Fruit fly (Drosophila melanogaster) whole organism, prepupa: ENCODE data around the gene bor.

Experiments
- Blimp-1 ChIP-seq: fragments of 200-800 bp; sonication (Bioruptor generic); optimal IDR thresholded peaks from 3 replicates; lab custom pipeline; 2017; ENCODE audit warnings: missing biosample characterization, missing genetic modification characterization, mild to moderate bottlenecking, moderate library complexity, missing genetic modification reagents
- CG10631 ChIP-seq: fragments of 200-800 bp; sonication (Bioruptor generic); optimal IDR thresholded peaks from 2 replicates; lab custom pipeline; 2016; ENCODE audit warnings: missing biosample characterization, missing genetic modification characterization
- CG11294 ChIP-seq: fragments of 200-800 bp; sonication (Bioruptor generic); IDR thresholded peaks from 2 replicates; pipeline ENCODE4 v1.3.6; 2022; ENCODE audit warnings: missing biosample characterization, missing genetic modification characterization
- CG15336 ChIP-seq: fragments of 200-800 bp; sonication (Bioruptor generic); IDR thresholded peaks from 2 replicates; pipeline ENCODE4 v1.3.6; 2022; ENCODE audit warnings: missing biosample characterization, missing genetic modification characterization
- CG1621 ChIP-seq: fragments of 200-800 bp; sonication (Bioruptor generic); optimal IDR thresholded peaks from 3 replicates; lab custom pipeline; 2018; ENCODE audit warnings: missing biosample characterization, mild to moderate bottlenecking, missing genetic modification characterization
- CG3032 ChIP-seq: fragments of 200-800 bp; optimal IDR thresholded peaks from 2 replicates; lab custom pipeline; 2019; ENCODE audit warnings: missing biosample characterization, mild to moderate bottlenecking, missing genetic modification characterization, moderate library complexity
- CG31627 ChIP-seq: fragments of 200-800 bp; sonication (Bioruptor generic); optimal IDR thresholded peaks from 3 replicates; lab custom pipeline; 2016; ENCODE audit warnings: missing biosample characterization, missing genetic modification characterization
- CG32006 ChIP-seq: fragments of 200-800 bp; sonication (Bioruptor generic); optimal IDR thresholded peaks from 3 replicates; lab custom pipeline; 2017; ENCODE audit warnings: missing biosample characterization, mild to moderate bottlenecking, missing genetic modification characterization
- CG3919 ChIP-seq: fragments of 200-800 bp; sonication (Bioruptor generic); optimal IDR thresholded peaks from 3 replicates; lab custom pipeline; 2016; ENCODE audit warnings: missing biosample characterization, missing genetic modification characterization
- CG4318 ChIP-seq: fragments of 200-800 bp; sonication (Bioruptor generic); optimal IDR thresholded peaks from 3 replicates; lab custom pipeline; 2017; ENCODE audit warnings: missing biosample characterization, mild to moderate bottlenecking, missing genetic modification characterization
- CG6163 ChIP-seq: fragments of 200-800 bp; sonication (Bioruptor generic); IDR thresholded peaks from 3 replicates; pipeline ENCODE4 v1.3.6; 2022; ENCODE audit warnings: missing biosample characterization, missing genetic modification characterization
- CG6276 ChIP-seq: fragments of 200-800 bp; sonication (Bioruptor generic); optimal IDR thresholded peaks from 2 replicates; lab custom pipeline; 2017; ENCODE audit warnings: missing biosample characterization, mild to moderate bottlenecking, missing genetic modification characterization
- CG6792 ChIP-seq: fragments of 200-800 bp; sonication (Bioruptor generic); optimal IDR thresholded peaks from 3 replicates; lab custom pipeline; 2016; ENCODE audit warnings: missing biosample characterization, missing genetic modification characterization
- CG6808 ChIP-seq: fragments of 200-800 bp; sonication (Bioruptor generic); optimal IDR thresholded peaks from 3 replicates; lab custom pipeline; 2017; ENCODE audit warnings: missing biosample characterization, missing genetic modification characterization, mild to moderate bottlenecking, moderate library complexity, missing genetic modification reagents
- CG6854 ChIP-seq: fragments of 200-800 bp; sonication (Bioruptor generic); optimal IDR thresholded peaks from 2 replicates; lab custom pipeline; 2017; ENCODE audit warnings: missing biosample characterization, mild to moderate bottlenecking, missing genetic modification characterization
- CG8119 ChIP-seq: fragments of 200-800 bp; sonication (Bioruptor generic); IDR thresholded peaks from 3 replicates; pipeline ENCODE4 v1.3.6; 2022; ENCODE audit warnings: missing biosample characterization, missing genetic modification characterization
- CG8632 ChIP-seq: fragments of 200-800 bp; sonication (Bioruptor generic); optimal IDR thresholded peaks from 3 replicates; lab custom pipeline; 2016; ENCODE audit warnings: missing biosample characterization, missing genetic modification characterization
- CG9139 ChIP-seq: fragments of 200-800 bp; sonication (Bioruptor generic); optimal IDR thresholded peaks from 3 replicates; lab custom pipeline; 2017; ENCODE audit warnings: missing biosample characterization, mild to moderate bottlenecking, missing genetic modification characterization
- Eip75B ChIP-seq: fragments of 200-800 bp; sonication (Bioruptor generic); optimal IDR thresholded peaks from 3 replicates; lab custom pipeline; 2016; ENCODE audit warnings: missing biosample characterization, missing genetic modification characterization
- Eip93F ChIP-seq: fragments of 200-800 bp; sonication (Bioruptor generic); optimal IDR thresholded peaks from 2 replicates; lab custom pipeline; 2016; ENCODE audit warnings: missing biosample characterization, mild to moderate bottlenecking, missing genetic modification characterization
- Ets21C ChIP-seq: fragments of 200-800 bp; sonication (Bioruptor generic); optimal IDR thresholded peaks from 3 replicates; lab custom pipeline; 2016; ENCODE audit warnings: missing biosample characterization, missing genetic modification characterization
- Ets96B ChIP-seq: fragments of 200-800 bp; optimal IDR thresholded peaks from 2 replicates; lab custom pipeline; 2019; ENCODE audit warnings: missing biosample characterization, mild to moderate bottlenecking, missing genetic modification characterization, moderate library complexity
- Gug ChIP-seq: fragments of 200-800 bp; sonication (Bioruptor generic); IDR thresholded peaks from 2 replicates; pipeline ENCODE4 v1.3.6; 2022; ENCODE audit warnings: missing biosample characterization, missing genetic modification characterization
- Hr4 ChIP-seq: fragments of 200-800 bp; sonication (Bioruptor generic); optimal IDR thresholded peaks from 3 replicates; lab custom pipeline; 2016; ENCODE audit warnings: missing biosample characterization, missing genetic modification characterization
- OdsH ChIP-seq: fragments of 200-800 bp; sonication (Bioruptor generic); optimal IDR thresholded peaks from 3 replicates; lab custom pipeline; 2016; ENCODE audit warnings: missing biosample characterization, missing genetic modification characterization
- Smox ChIP-seq: fragments of 200-800 bp; sonication (Bioruptor generic); optimal IDR thresholded peaks from 3 replicates; lab custom pipeline; 2016; ENCODE audit warnings: missing biosample characterization, missing genetic modification characterization
- Sox102F ChIP-seq: fragments of 200-800 bp; sonication (Bioruptor generic); optimal IDR thresholded peaks from 2 replicates; lab custom pipeline; 2016; ENCODE audit warnings: missing biosample characterization, mild to moderate bottlenecking, missing genetic modification characterization
- Sox14 ChIP-seq: fragments of 200-800 bp; sonication (Bioruptor generic); optimal IDR thresholded peaks from 3 replicates; lab custom pipeline; 2016; ENCODE audit warnings: missing biosample characterization, missing genetic modification characterization
- Sox15 ChIP-seq: fragments of 200-800 bp; sonication (Bioruptor generic); optimal IDR thresholded peaks from 3 replicates; lab custom pipeline; 2016; ENCODE audit warnings: missing biosample characterization, missing genetic modification characterization
- achi ChIP-seq: fragments of 200-800 bp; sonication (Bioruptor generic); optimal IDR thresholded peaks from 3 replicates; lab custom pipeline; 2016; ENCODE audit warnings: missing biosample characterization, missing genetic modification characterization
- acj6 ChIP-seq: fragments of 200-800 bp; sonication (Bioruptor generic); optimal IDR thresholded peaks from 3 replicates; lab custom pipeline; 2016; ENCODE audit warnings: missing biosample characterization, missing genetic modification characterization
- cyc ChIP-seq: fragments of 200-800 bp; sonication (Bioruptor generic); optimal IDR thresholded peaks from 3 replicates; lab custom pipeline; 2016; ENCODE audit warnings: missing biosample characterization, missing genetic modification characterization
- dac ChIP-seq: fragments of 200-800 bp; sonication (Bioruptor generic); optimal IDR thresholded peaks from 2 replicates; lab custom pipeline; 2017; ENCODE audit warnings: missing biosample characterization, mild to moderate bottlenecking, missing genetic modification characterization
- fd85E ChIP-seq: fragments of 200-800 bp; sonication (Bioruptor generic); optimal IDR thresholded peaks from 3 replicates; lab custom pipeline; 2016; ENCODE audit warnings: missing biosample characterization, missing genetic modification characterization
- fkh ChIP-seq: fragments of 200-800 bp; sonication (Bioruptor generic); optimal IDR thresholded peaks from 3 replicates; lab custom pipeline; 2017; ENCODE audit warnings: missing biosample characterization, mild to moderate bottlenecking, missing genetic modification characterization, moderate library complexity
- net ChIP-seq: fragments of 200-800 bp; sonication (Bioruptor generic); optimal IDR thresholded peaks from 3 replicates; lab custom pipeline; 2016; ENCODE audit warnings: missing biosample characterization, missing genetic modification characterization
- pdm3 ChIP-seq: fragments of 200-800 bp; sonication (Bioruptor generic); optimal IDR thresholded peaks from 3 replicates; lab custom pipeline; 2016; ENCODE audit warnings: missing biosample characterization, missing genetic modification characterization
- spab ChIP-seq: fragments of 200-800 bp; sonication (Bioruptor generic); optimal IDR thresholded peaks from 2 replicates; lab custom pipeline; 2017; ENCODE audit warnings: missing biosample characterization, mild to moderate bottlenecking, missing genetic modification characterization, missing genetic modification reagents
- ss ChIP-seq, 2 experiments: fragments of 200-800 bp; sonication (Bioruptor generic); optimal IDR thresholded peaks; 2 replicates in 1 of 2; 3 replicates in 1 of 2; lab custom pipeline; 2017 to 2018; ENCODE audit warnings: mild to moderate bottlenecking in 2 of 2, missing biosample characterization in 2 of 2, missing genetic modification characterization in 2 of 2, moderate library complexity in 1 of 2
- svp ChIP-seq: fragments of 200-800 bp; sonication (Bioruptor generic); peaks from one replicate; lab custom pipeline; 2016; ENCODE audit warnings: missing biosample characterization, missing genetic modification characterization
- topi ChIP-seq: fragments of 200-800 bp; sonication (Bioruptor generic); optimal IDR thresholded peaks from 3 replicates; lab custom pipeline; 2016; ENCODE audit warnings: missing biosample characterization, missing genetic modification characterization
- vri ChIP-seq: fragments of 200-800 bp; sonication (Bioruptor generic); optimal IDR thresholded peaks from 3 replicates; lab custom pipeline; 2016; ENCODE audit warnings: missing biosample characterization, mild to moderate bottlenecking, missing genetic modification characterization

Gene bor

DNA sequence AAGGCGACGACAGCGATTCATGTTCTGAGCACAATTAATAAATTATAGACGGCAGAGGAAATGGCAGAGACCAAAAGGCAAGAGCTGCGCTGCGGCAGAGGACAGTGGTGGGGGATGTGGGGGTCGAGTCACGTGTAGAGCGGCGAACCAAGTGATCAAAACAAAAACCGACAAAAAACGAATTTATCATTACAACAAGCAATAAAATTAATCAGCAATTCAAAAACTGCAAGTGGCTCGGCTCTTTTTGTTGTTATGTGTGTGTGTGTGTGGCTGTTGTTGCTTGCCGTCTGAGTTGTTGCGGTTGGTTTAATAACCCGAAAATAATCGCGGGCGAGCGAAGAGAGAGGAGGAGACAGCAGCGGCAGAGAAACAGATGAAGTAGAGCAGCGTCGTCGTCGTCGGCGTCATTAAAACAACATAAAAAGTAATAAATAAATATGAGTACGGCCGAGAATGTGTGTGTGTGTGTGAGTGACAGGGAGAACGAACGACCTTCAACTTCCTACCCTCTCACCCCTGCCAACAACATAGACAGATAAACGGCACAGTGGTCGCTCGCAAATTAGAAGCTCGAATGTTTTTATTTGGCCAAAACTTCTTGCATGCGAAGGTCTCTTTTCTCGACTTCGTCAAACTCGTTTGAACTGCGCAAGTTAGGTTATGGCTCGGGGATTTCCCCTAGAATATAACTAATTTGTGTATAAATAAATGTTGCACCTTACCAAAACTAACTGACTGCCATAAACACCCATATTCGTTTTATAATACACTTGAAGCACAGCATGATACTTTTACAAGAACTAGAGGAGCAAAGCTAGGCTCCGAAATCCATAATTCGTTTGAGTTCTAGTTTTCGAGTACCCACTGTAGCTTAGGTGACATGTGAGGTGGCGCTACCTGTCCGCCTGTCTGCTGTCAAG, 32.3 kb downstream of the bor start (continued):
- TF ChIP-seq fkh (GFP tag; lab: Kevin White, UChicago) (peak; percentile 55), CG3032 (tag; lab: Kevin White, UChicago) (peak; percentile 77), Sox102F (peak; percentile 43), CG32006 (peak; percentile 88), spab (GFP tag; lab: Kevin White, UChicago) (peak; percentile 68), CG6163 (GFP tag; lab: Robert Waterston, UW) (no peak), vri (GFP tag; lab: Kevin White, UChicago) (peak; percentile 69), CG15336 (GFP tag; lab: Robert Waterston, UW) (no peak), CG3919 (GFP tag; lab: Kevin White, UChicago) (peak; percentile 76), dac (GFP tag; lab: Kevin White, UChicago) (peak; percentile 44), CG8632 (GFP tag; lab: Kevin White, UChicago) (peak; percentile 70), Hr4 (GFP tag; lab: Kevin White, UChicago) (peak; percentile 85), Sox15 (GFP tag; lab: Kevin White, UChicago) (peak; percentile 65), Eip93F (GFP tag; lab: Kevin White, UChicago) (peak; percentile 42), CG6276 (GFP tag; lab: Kevin White, UChicago) (peak; percentile 70), achi (GFP tag; lab: Kevin White, UChicago) (peak; percentile 71), Gug (GFP tag; lab: Robert Waterston, UW) (no peak), pdm3 (peak; percentile 81), Ets21C (GFP tag; lab: Kevin White, UChicago) (peak; percentile 58), CG9139 (GFP tag; lab: Kevin White, UChicago) (peak; percentile 13), cyc (peak; percentile 42), CG10631 (GFP tag; lab: Kevin White, UChicago) (peak; percentile 73), CG4318 (GFP tag; lab: Kevin White, UChicago) (peak; percentile 72), fd85E (GFP tag; lab: Kevin White, UChicago) (no peak), topi (peak; percentile 70), CG8119 (GFP tag; lab: Robert Waterston, UW) (no peak), Eip75B (GFP tag; lab: Kevin White, UChicago) (peak; percentile 80), CG6808 (GFP tag; lab: Kevin White, UChicago) (peak; percentile 67), CG1621 (tag; lab: Kevin White, UChicago) (peak; percentile 33), CG6792 (GFP tag; lab: Kevin White, UChicago) (peak; percentile 60), Blimp-1 (peak; percentile 3), Smox (GFP tag; lab: Kevin White, UChicago) (peak; percentile 50), OdsH (GFP tag; lab: Kevin White, UChicago) (peak; percentile 79), Ets96B (tag; lab: Kevin White, UChicago) (peak; percentile 64), CG31627 (GFP tag; lab: Kevin White, UChicago) (peak; percentile 62), CG11294 (GFP tag; lab: Robert Waterston, UW) (no peak), acj6 (GFP tag; lab: Kevin White, UChicago) (peak; percentile 80), ss (GFP tag; optimal IDR thresholded peaks at IDR 0.05; lab: Kevin White, UChicago) (peak; percentile 16 to 83), svp (GFP tag; lab: Kevin White, UChicago) (peak; percentile 81), net (GFP tag; lab: Kevin White, UChicago) (peak; percentile 74), Sox14 (GFP tag; lab: Kevin White, UChicago) (peak; percentile 64), CG6854 (GFP tag; lab: Kevin White, UChicago) (peak; percentile 27)
